Worm (Caenorhabditis elegans) whole organism, dauer: ENCODE data around the gene ife-1.

Experiments
- unc-62 ChIP-seq: sonication (generic microtip); optimal IDR thresholded peaks from 2 replicates; lab custom pipeline; 2017; ENCODE audit warnings: missing biosample characterization, missing genetic modification reagents, missing genetic modification characterization

ife-1 gene

ce11 chrIII:13377249-13377648 is 34.0 kb downstream of the ife-1 start:
- no peak for TF ChIP-seq unc-62 (GFP tag; lab: Kevin White, UChicago)

- no peak for TF ChIP-seq unc-62 (GFP tag; lab: Kevin White, UChicago)
Measured at ce11 chrIII:13378242-13378641, 35.0 kb downstream of the ife-1 start, which contains the start of gene T03F6.10. Gene T03F6.10 (minus strand): TSS chrIII:13378342.

- TF ChIP-seq unc-62 (GFP tag; lab: Kevin White, UChicago), result no peak
Measured at ce11 chrIII:13380196-13380595, 37.0 kb downstream of the ife-1 start, which contains the start of gene T03F6.6. Gene T03F6.6 (minus strand): TSS chrIII:13380296.

ce11 chrIII:13380881-13381280 is 37.7 kb downstream of the ife-1 start:
- no peak for TF ChIP-seq unc-62 (GFP tag; lab: Kevin White, UChicago)

- no peak for TF ChIP-seq unc-62 (GFP tag; lab: Kevin White, UChicago)
Measured at ce11 chrIII:13381684-13382083, 38.5 kb downstream of the ife-1 start.

ce11 chrIII:13383159-13383558 is 39.9 kb downstream of the ife-1 start:
- TF ChIP-seq unc-62 (GFP tag; lab: Kevin White, UChicago), result no peak

- TF ChIP-seq unc-62 (GFP tag; lab: Kevin White, UChicago), result no peak
Measured at ce11 chrIII:13385850-13386249, 42.6 kb downstream of the ife-1 start, which contains the start of gene T03F6.4. Gene T03F6.4 (plus strand): TSS chrIII:13386150.

ce11 chrIII:13388621-13389020 is 45.4 kb downstream of the ife-1 start:
- TF ChIP-seq unc-62 (GFP tag; lab: Kevin White, UChicago), result no peak

ce11 chrIII:13389078-13389477 is 45.9 kb downstream of the ife-1 start, which contains the start of gene T03F6.3:
Gene T03F6.3 (plus strand): TSS chrIII:13389395.
- TF ChIP-seq unc-62 (GFP tag; lab: Kevin White, UChicago), result no peak

- TF ChIP-seq unc-62 (GFP tag; lab: Kevin White, UChicago), result no peak
Measured at ce11 chrIII:13390789-13391188, 47.6 kb downstream of the ife-1 start.

ce11 chrIII:13393239-13393638 is 50.0 kb downstream of the ife-1 start, which contains the start of gene dnj-17:
Gene dnj-17 (minus strand): TSS chrIII:13393339.
- TF ChIP-seq unc-62 (GFP tag; lab: Kevin White, UChicago), result no peak

ce11 chrIII:13393647-13394046 is 50.4 kb downstream of the ife-1 start, which contains the start of gene qdpr-1:
Gene qdpr-1 (plus strand): TSS chrIII:13393910.
- no peak for TF ChIP-seq unc-62 (GFP tag; lab: Kevin White, UChicago)
